Worm (Caenorhabditis elegans) whole organism, late embryonic: Measurements from ENCODE around the gene nhr-59.
A peak's percentile ranks its signal among the peaks of the same experiment; 100 is the strongest.
"Not testable (repeated sequence)": the region's sequence is repeated elsewhere in the genome, so short reads cannot be mapped to it uniquely, and the experiment has no call there.

Experiments used
- C38D4.7 ChIP-seq: fragments of 200-800 bp; sonication (Bioruptor generic); optimal IDR thresholded peaks from 2 replicates; lab custom pipeline; 2018; ENCODE audit warnings: mild to moderate bottlenecking, missing genetic modification characterization, moderate library complexity, missing compliant biosample characterization
- F13H6.1 ChIP-seq: sonication (generic microtip); optimal IDR thresholded peaks from 2 replicates; lab custom pipeline; 2016; ENCODE audit warnings: missing genetic modification characterization, missing compliant biosample characterization
- K02D7.2 ChIP-seq: sonication (generic microtip); optimal IDR thresholded peaks from 2 replicates; lab custom pipeline; 2017; ENCODE audit warnings: mild to moderate bottlenecking, missing genetic modification characterization, missing compliant biosample characterization
- ahr-1 ChIP-seq: sonication (generic microtip); optimal IDR thresholded peaks from 2 replicates; lab custom pipeline; 2016; ENCODE audit warnings: missing genetic modification characterization, missing compliant biosample characterization
- ama-1 ChIP-seq: fragments of 150-350 bp; optimal IDR thresholded peaks from 2 replicates; lab custom pipeline; 2014
- ceh-2 ChIP-seq: sonication (generic microtip); optimal IDR thresholded peaks from 2 replicates; lab custom pipeline; 2016; ENCODE audit warnings: missing genotype, missing genetic modification characterization, missing compliant biosample characterization
- ceh-22 ChIP-seq: sonication (generic microtip); optimal IDR thresholded peaks from 2 replicates; lab custom pipeline; 2017; ENCODE audit warnings: missing biosample characterization, missing genetic modification characterization
- ceh-30 ChIP-seq: fragments of 150-350 bp; optimal IDR thresholded peaks from 2 replicates; lab custom pipeline; 2014; ENCODE audit warnings: missing biosample characterization, missing genetic modification characterization
- ceh-34 ChIP-seq: sonication (generic microtip); optimal IDR thresholded peaks from 2 replicates; lab custom pipeline; 2016; ENCODE audit warnings: mild to moderate bottlenecking, missing genetic modification characterization, missing compliant biosample characterization
- ceh-48 ChIP-seq: sonication (generic microtip); optimal IDR thresholded peaks from 2 replicates; lab custom pipeline; 2016; ENCODE audit warnings: missing genetic modification characterization, inconsistent platforms, missing compliant biosample characterization
- ceh-9 ChIP-seq: sonication (generic microtip); optimal IDR thresholded peaks from 2 replicates; lab custom pipeline; 2016; ENCODE audit warnings: mild to moderate bottlenecking, missing genetic modification characterization, inconsistent platforms, missing compliant biosample characterization
- dve-1 ChIP-seq: sonication (generic microtip); optimal IDR thresholded peaks from 2 replicates; lab custom pipeline; 2017; ENCODE audit warnings: antibody characterized with exemption, mild to moderate bottlenecking, missing genetic modification characterization, missing compliant biosample characterization
- elt-2 ChIP-seq: sonication (generic microtip); optimal IDR thresholded peaks from 2 replicates; lab custom pipeline; 2016; ENCODE audit warnings: missing genetic modification reagents, missing genetic modification characterization, missing compliant biosample characterization
- fax-1 ChIP-seq: sonication (generic microtip); optimal IDR thresholded peaks from 2 replicates; lab custom pipeline; 2016; ENCODE audit warnings: missing genotype, missing genetic modification characterization, missing compliant biosample characterization
- fkh-6 ChIP-seq: sonication (generic microtip); optimal IDR thresholded peaks from 2 replicates; lab custom pipeline; 2016; ENCODE audit warnings: missing genetic modification characterization, missing compliant biosample characterization
- hlh-30 ChIP-seq: sonication (generic microtip); optimal IDR thresholded peaks from 2 replicates; lab custom pipeline; 2017; ENCODE audit warnings: antibody characterized with exemption, missing genetic modification characterization, missing compliant biosample characterization; ENCODE audit not compliant: insufficient read depth
- hlh-6 ChIP-seq: sonication (generic microtip); optimal IDR thresholded peaks from 2 replicates; lab custom pipeline; 2016; ENCODE audit warnings: missing genotype, missing genetic modification characterization, missing compliant biosample characterization
- lin-11 ChIP-seq: fragments of 200-800 bp; sonication (Bioruptor generic); optimal IDR thresholded peaks from 2 replicates; lab custom pipeline; 2018; ENCODE audit warnings: mild to moderate bottlenecking, missing genetic modification characterization, missing compliant biosample characterization
- mec-3 ChIP-seq: sonication (generic microtip); optimal IDR thresholded peaks from 2 replicates; lab custom pipeline; 2016; ENCODE audit warnings: borderline replicate concordance, missing genetic modification characterization, missing compliant biosample characterization
- nhr-11 ChIP-seq: fragments of 150-350 bp; optimal IDR thresholded peaks from 2 replicates; lab custom pipeline; 2014; ENCODE audit warnings: missing biosample characterization, missing genetic modification characterization
- nhr-232 ChIP-seq: sonication (generic microtip); optimal IDR thresholded peaks from 2 replicates; lab custom pipeline; 2016; ENCODE audit warnings: missing genetic modification characterization, missing compliant biosample characterization
- odd-2 ChIP-seq: sonication (generic microtip); optimal IDR thresholded peaks from 2 replicates; lab custom pipeline; 2017; ENCODE audit warnings: antibody characterized with exemption, mild to moderate bottlenecking, missing genetic modification characterization, missing compliant biosample characterization
- pag-3 ChIP-seq: sonication (generic microtip); optimal IDR thresholded peaks from 2 replicates; lab custom pipeline; 2016; ENCODE audit warnings: missing compliant biosample characterization, missing genetic modification characterization, borderline replicate concordance
- pat-9 ChIP-seq: fragments of 200-800 bp; sonication (Bioruptor generic); optimal IDR thresholded peaks from 2 replicates; lab custom pipeline; 2018; ENCODE audit warnings: mild to moderate bottlenecking, missing genetic modification characterization, moderate library complexity, missing compliant biosample characterization
- pha-2 ChIP-seq: sonication (generic microtip); optimal IDR thresholded peaks from 2 replicates; lab custom pipeline; 2017; ENCODE audit warnings: mild to moderate bottlenecking, missing genetic modification characterization, missing compliant biosample characterization
- pha-4 ChIP-seq: fragments of 150-350 bp; optimal IDR thresholded peaks from 2 replicates; lab custom pipeline; 2018; ENCODE audit warnings: missing biosample characterization, missing genetic modification reagents, missing genetic modification characterization
- pqm-1 ChIP-seq: sonication (generic microtip); optimal IDR thresholded peaks from 2 replicates; lab custom pipeline; 2016; ENCODE audit warnings: missing genetic modification characterization, missing compliant biosample characterization
- pros-1 ChIP-seq: fragments of 150-350 bp; optimal IDR thresholded peaks from 2 replicates; lab custom pipeline; 2014; ENCODE audit warnings: missing biosample characterization, missing genetic modification reagents, missing genetic modification characterization
- ref-2 ChIP-seq: sonication (generic microtip); optimal IDR thresholded peaks from 2 replicates; lab custom pipeline; 2016; ENCODE audit warnings: missing genetic modification characterization, missing compliant biosample characterization
- rnt-1 ChIP-seq: sonication (generic microtip); optimal IDR thresholded peaks from 2 replicates; lab custom pipeline; 2016; ENCODE audit warnings: missing genetic modification characterization, missing compliant biosample characterization
- tbx-2 ChIP-seq: sonication (generic microtip); optimal IDR thresholded peaks from 2 replicates; lab custom pipeline; 2016; ENCODE audit warnings: missing genetic modification characterization, missing compliant biosample characterization
- ttx-3 ChIP-seq: sonication (generic microtip); optimal IDR thresholded peaks from 2 replicates; lab custom pipeline; 2016; ENCODE audit warnings: missing genetic modification reagents, missing genetic modification characterization, missing compliant biosample characterization
- unc-55 ChIP-seq: sonication (generic microtip); optimal IDR thresholded peaks from 2 replicates; lab custom pipeline; 2017; ENCODE audit warnings: missing biosample characterization, missing genetic modification reagents, missing genetic modification characterization
- unc-86 ChIP-seq: sonication (generic microtip); optimal IDR thresholded peaks from 2 replicates; lab custom pipeline; 2016; ENCODE audit warnings: missing genetic modification characterization, missing compliant biosample characterization

nhr-59 gene

ce11 chrV:2278052-2278451, at the start of gene nhr-59:
Gene nhr-59 (minus strand): TSS chrV:2278265.
- TF ChIP-seq pros-1 (tag; lab: Kevin White, UChicago) (no peak), hlh-30 (tag; lab: Kevin White, UChicago) (peak; percentile 44), ceh-48 (tag; lab: Kevin White, UChicago) (no peak), pat-9 (tag; lab: Kevin White, UChicago) (no peak), odd-2 (tag; lab: Kevin White, UChicago) (no peak), rnt-1 (tag; lab: Kevin White, UChicago) (no peak), ttx-3 (tag; lab: Kevin White, UChicago) (no peak), lin-11 (tag; lab: Kevin White, UChicago) (no peak)

ce11 chrV:2327124-2327523, 49.1 kb upstream of the nhr-59 start:
- TF ChIP-seq pros-1 (tag; lab: Kevin White, UChicago) = no peak
- no peak for TF ChIP-seq pag-3 (tag; lab: Kevin White, UChicago)
- peak; percentile 93 for TF ChIP-seq elt-2 (tag; lab: Kevin White, UChicago)

- TF ChIP-seq fax-1 (no peak), ama-1 (no peak), C38D4.7 (GFP tag; lab: Kevin White, UChicago) (no peak), ref-2 (no peak), ceh-48 (tag; lab: Kevin White, UChicago) (no peak), hlh-6 (no peak), nhr-232 (tag; lab: Kevin White, UChicago) (no peak), F13H6.1 (tag; lab: Kevin White, UChicago) (no peak), ceh-34 (tag; lab: Kevin White, UChicago) (no peak), ceh-30 (tag; lab: Kevin White, UChicago) (no peak), ceh-2 (no peak)
Observed at ce11 chrV:2326378-2326777, 48.3 kb upstream of the nhr-59 start, which contains the start of gene pud-4. Gene pud-4 (plus strand): TSS chrV:2326678.

ce11 chrV:2325052-2325451, 47.0 kb upstream of the nhr-59 start, which contains the start of gene pud-3:
Gene pud-3 (minus strand): TSS chrV:2325152.
- no peak for TF ChIP-seq pqm-1
- TF ChIP-seq pat-9 (tag; lab: Kevin White, UChicago) = no peak
- no peak for TF ChIP-seq tbx-2
- no peak for TF ChIP-seq ceh-34 (tag; lab: Kevin White, UChicago)
- no peak for TF ChIP-seq ceh-48 (tag; lab: Kevin White, UChicago)
- no peak for TF ChIP-seq dve-1 (tag; lab: Kevin White, UChicago)
- no peak for TF ChIP-seq nhr-11 (tag; lab: Kevin White, UChicago)
- no peak for TF ChIP-seq lin-11 (tag; lab: Kevin White, UChicago)
- TF ChIP-seq ahr-1 (tag; lab: Kevin White, UChicago) = no peak
- TF ChIP-seq fax-1 = no peak
- TF ChIP-seq ceh-9 (tag; lab: Kevin White, UChicago) = no peak
- TF ChIP-seq mec-3 = no peak
- no peak for TF ChIP-seq unc-55 (GFP tag; lab: Kevin White, UChicago)
- TF ChIP-seq ceh-2 = no peak
- no peak for TF ChIP-seq unc-86 (tag; lab: Kevin White, UChicago)
- no peak for TF ChIP-seq pha-2 (tag; lab: Kevin White, UChicago)
- TF ChIP-seq, all 69 proteins: peak for 0

- TF ChIP-seq ceh-22 (tag; lab: Kevin White, UChicago) (no peak), elt-2 (tag; lab: Kevin White, UChicago) (peak; percentile 93)
Observed at ce11 chrV:2324260-2324659, 46.2 kb upstream of the nhr-59 start.

- TF ChIP-seq K02D7.2, fkh-6, pha-4 (tag; lab: Kevin White, UChicago): not testable (repeated sequence)
Observed at ce11 chrV:2322466-2322865, 44.4 kb upstream of the nhr-59 start, which contains the start of gene pud-1.2. Gene pud-1.2 (minus strand): TSS chrV:2322566.
